Worm (Caenorhabditis elegans): Measurements from ENCODE around the gene F47C12.6.

DNA sequence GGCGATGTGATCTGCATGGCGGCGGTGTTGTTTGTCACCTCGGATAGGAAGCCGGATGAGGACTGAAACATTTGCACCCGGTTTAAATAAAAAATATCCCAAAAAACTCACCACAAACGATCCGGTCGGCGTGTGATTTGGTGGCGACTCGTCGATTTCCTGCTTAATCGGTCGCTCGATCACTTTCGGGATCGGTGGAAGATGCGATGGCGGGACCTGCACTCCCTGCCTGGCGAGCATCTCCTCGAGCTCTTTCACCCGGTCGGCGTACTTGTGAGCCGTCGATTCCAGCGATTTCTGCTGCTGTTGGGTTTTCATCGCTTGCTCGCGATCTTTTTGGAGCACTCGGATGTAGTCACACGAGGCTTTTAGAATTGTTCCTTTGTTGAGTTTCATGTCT, 23.5 kb upstream of the F47C12.6 start:
- TF ChIP-seq lim-7 (GFP tag; IDR thresholded peaks at IDR 0.05) = no peak
- TF ChIP-seq zag-1 (tag; optimal IDR thresholded peaks at IDR 0.05) = no peak
- TF ChIP-seq ztf-11 (tag; optimal IDR thresholded peaks at IDR 0.05) = no peak
- TF ChIP-seq nhr-237 (tag; optimal IDR thresholded peaks at IDR 0.05) = no peak
- TF ChIP-seq mep-1 (tag; optimal IDR thresholded peaks at IDR 0.05) = no peak
- no peak for TF ChIP-seq snpc-4 (tag; optimal IDR thresholded peaks at IDR 0.05)
- no peak for TF ChIP-seq nhr-48 (tag; optimal IDR thresholded peaks at IDR 0.05)
- TF ChIP-seq unc-62 (GFP tag; optimal IDR thresholded peaks at IDR 0.05 in 1 of 2) = no peak
- TF ChIP-seq unc-62 (tag; optimal IDR thresholded peaks at IDR 0.05) = no peak
- no peak for TF ChIP-seq lin-13 (GFP tag; optimal IDR thresholded peaks at IDR 0.05)
- TF ChIP-seq ZK546.5 (tag; optimal IDR thresholded peaks at IDR 0.05) = no peak
- no peak for TF ChIP-seq mdl-1 (tag; optimal IDR thresholded peaks at IDR 0.05)
